Fruit fly (Drosophila melanogaster) whole organism, prepupa: Measurements from ENCODE around the gene CG2750.
A peak's percentile ranks its signal among the peaks of the same experiment; 100 is the strongest.

Source experiments
- CG10631 ChIP-seq: fragments of 200-800 bp; sonication (Bioruptor generic); optimal IDR thresholded peaks from 2 replicates; lab custom pipeline; 2016; ENCODE audit warnings: missing biosample characterization, missing genetic modification characterization
- CG10669 ChIP-seq: fragments of 200-800 bp; sonication (Bioruptor generic); optimal IDR thresholded peaks from 3 replicates; lab custom pipeline; 2018; ENCODE audit warnings: missing biosample characterization, mild to moderate bottlenecking, missing genetic modification characterization, moderate library complexity
- CG11294 ChIP-seq: fragments of 200-800 bp; sonication (Bioruptor generic); IDR thresholded peaks from 2 replicates; pipeline ENCODE4 v1.3.6; 2022; ENCODE audit warnings: missing biosample characterization, missing genetic modification characterization
- CG11762 ChIP-seq: fragments of 200-800 bp; sonication (Bioruptor generic); optimal IDR thresholded peaks from 3 replicates; lab custom pipeline; 2016; ENCODE audit warnings: missing biosample characterization, missing genetic modification characterization; ENCODE audit not compliant: insufficient read depth
- CG11902 ChIP-seq: fragments of 200-800 bp; sonication (Bioruptor generic); optimal IDR thresholded peaks from 3 replicates; lab custom pipeline; 2016; ENCODE audit warnings: missing biosample characterization, missing genetic modification characterization
- CG15336 ChIP-seq: fragments of 200-800 bp; sonication (Bioruptor generic); IDR thresholded peaks from 2 replicates; pipeline ENCODE4 v1.3.6; 2022; ENCODE audit warnings: missing biosample characterization, missing genetic modification characterization
- CG3032 ChIP-seq: fragments of 200-800 bp; optimal IDR thresholded peaks from 2 replicates; lab custom pipeline; 2019; ENCODE audit warnings: missing biosample characterization, mild to moderate bottlenecking, missing genetic modification characterization, moderate library complexity
- CG31627 ChIP-seq: fragments of 200-800 bp; sonication (Bioruptor generic); optimal IDR thresholded peaks from 3 replicates; lab custom pipeline; 2016; ENCODE audit warnings: missing biosample characterization, missing genetic modification characterization
- CG32006 ChIP-seq: fragments of 200-800 bp; sonication (Bioruptor generic); optimal IDR thresholded peaks from 3 replicates; lab custom pipeline; 2017; ENCODE audit warnings: missing biosample characterization, mild to moderate bottlenecking, missing genetic modification characterization
- CG34406 ChIP-seq: fragments of 200-800 bp; sonication (Bioruptor generic); optimal IDR thresholded peaks from 3 replicates; lab custom pipeline; 2016; ENCODE audit warnings: missing biosample characterization, missing genetic modification characterization
- CG3919 ChIP-seq: fragments of 200-800 bp; sonication (Bioruptor generic); optimal IDR thresholded peaks from 3 replicates; lab custom pipeline; 2016; ENCODE audit warnings: missing biosample characterization, missing genetic modification characterization
- CG4318 ChIP-seq: fragments of 200-800 bp; sonication (Bioruptor generic); optimal IDR thresholded peaks from 3 replicates; lab custom pipeline; 2017; ENCODE audit warnings: missing biosample characterization, mild to moderate bottlenecking, missing genetic modification characterization
- CG6163 ChIP-seq: fragments of 200-800 bp; sonication (Bioruptor generic); IDR thresholded peaks from 3 replicates; pipeline ENCODE4 v1.3.6; 2022; ENCODE audit warnings: missing biosample characterization, missing genetic modification characterization
- CG6792 ChIP-seq: fragments of 200-800 bp; sonication (Bioruptor generic); optimal IDR thresholded peaks from 3 replicates; lab custom pipeline; 2016; ENCODE audit warnings: missing biosample characterization, missing genetic modification characterization
- CG6854 ChIP-seq: fragments of 200-800 bp; sonication (Bioruptor generic); optimal IDR thresholded peaks from 2 replicates; lab custom pipeline; 2017; ENCODE audit warnings: missing biosample characterization, mild to moderate bottlenecking, missing genetic modification characterization
- CG7368 ChIP-seq: fragments of 200-800 bp; sonication (Bioruptor generic); optimal IDR thresholded peaks from 3 replicates; lab custom pipeline; 2016; ENCODE audit warnings: missing biosample characterization, missing genetic modification characterization
- CG8119 ChIP-seq: fragments of 200-800 bp; sonication (Bioruptor generic); IDR thresholded peaks from 3 replicates; pipeline ENCODE4 v1.3.6; 2022; ENCODE audit warnings: missing biosample characterization, missing genetic modification characterization
- CG8319 ChIP-seq: fragments of 200-800 bp; sonication (Bioruptor generic); optimal IDR thresholded peaks from 3 replicates; lab custom pipeline; 2016; ENCODE audit warnings: missing biosample characterization, missing genetic modification characterization
- CG8632 ChIP-seq: fragments of 200-800 bp; sonication (Bioruptor generic); optimal IDR thresholded peaks from 3 replicates; lab custom pipeline; 2016; ENCODE audit warnings: missing biosample characterization, missing genetic modification characterization
- Eip78C ChIP-seq: fragments of 200-800 bp; sonication (Bioruptor generic); peaks from one replicate; lab custom pipeline; 2016; ENCODE audit warnings: missing biosample characterization, missing genetic modification characterization
- Ets96B ChIP-seq: fragments of 200-800 bp; optimal IDR thresholded peaks from 2 replicates; lab custom pipeline; 2019; ENCODE audit warnings: missing biosample characterization, mild to moderate bottlenecking, missing genetic modification characterization, moderate library complexity
- Hr38 ChIP-seq: sonication (Bioruptor generic); optimal IDR thresholded peaks from 2 replicates; lab custom pipeline; 2016; ENCODE audit warnings: missing biosample characterization, missing genetic modification characterization
- Hr39 ChIP-seq: fragments of 200-800 bp; sonication (Bioruptor generic); optimal IDR thresholded peaks from 2 replicates; lab custom pipeline; 2016; ENCODE audit warnings: missing biosample characterization, missing genetic modification characterization
- Lpt ChIP-seq: fragments of 200-800 bp; sonication (Bioruptor generic); optimal IDR thresholded peaks from 3 replicates; lab custom pipeline; 2016; ENCODE audit warnings: missing biosample characterization, missing genetic modification characterization
- Met ChIP-seq: fragments of 200-800 bp; sonication (Bioruptor generic); optimal IDR thresholded peaks from 3 replicates; lab custom pipeline; 2016; ENCODE audit warnings: missing biosample characterization, missing genetic modification characterization
- OdsH ChIP-seq: fragments of 200-800 bp; sonication (Bioruptor generic); optimal IDR thresholded peaks from 3 replicates; lab custom pipeline; 2016; ENCODE audit warnings: missing biosample characterization, missing genetic modification characterization
- Smox ChIP-seq: fragments of 200-800 bp; sonication (Bioruptor generic); optimal IDR thresholded peaks from 3 replicates; lab custom pipeline; 2016; ENCODE audit warnings: missing biosample characterization, missing genetic modification characterization
- Sox102F ChIP-seq: fragments of 200-800 bp; sonication (Bioruptor generic); optimal IDR thresholded peaks from 2 replicates; lab custom pipeline; 2016; ENCODE audit warnings: missing biosample characterization, mild to moderate bottlenecking, missing genetic modification characterization
- acj6 ChIP-seq: fragments of 200-800 bp; sonication (Bioruptor generic); optimal IDR thresholded peaks from 3 replicates; lab custom pipeline; 2016; ENCODE audit warnings: missing biosample characterization, missing genetic modification characterization
- cyc ChIP-seq: fragments of 200-800 bp; sonication (Bioruptor generic); optimal IDR thresholded peaks from 3 replicates; lab custom pipeline; 2016; ENCODE audit warnings: missing biosample characterization, missing genetic modification characterization
- dac ChIP-seq: fragments of 200-800 bp; sonication (Bioruptor generic); optimal IDR thresholded peaks from 2 replicates; lab custom pipeline; 2017; ENCODE audit warnings: missing biosample characterization, mild to moderate bottlenecking, missing genetic modification characterization
- dsx ChIP-seq: fragments of 200-800 bp; optimal IDR thresholded peaks from 3 replicates; lab custom pipeline; 2019; ENCODE audit warnings: missing biosample characterization, mild to moderate bottlenecking, missing genetic modification characterization, moderate library complexity; ENCODE audit not compliant: poor library complexity, severe bottlenecking
- lz ChIP-seq: fragments of 200-800 bp; sonication (Bioruptor generic); optimal IDR thresholded peaks from 3 replicates; lab custom pipeline; 2016; ENCODE audit warnings: missing biosample characterization, missing genetic modification characterization
- net ChIP-seq: fragments of 200-800 bp; sonication (Bioruptor generic); optimal IDR thresholded peaks from 3 replicates; lab custom pipeline; 2016; ENCODE audit warnings: missing biosample characterization, missing genetic modification characterization
- pdm3 ChIP-seq: fragments of 200-800 bp; sonication (Bioruptor generic); optimal IDR thresholded peaks from 3 replicates; lab custom pipeline; 2016; ENCODE audit warnings: missing biosample characterization, missing genetic modification characterization
- salr ChIP-seq, 2 experiments: fragments of 200-800 bp; sonication (Bioruptor generic); optimal IDR thresholded peaks; 3 replicates each; lab custom pipeline; 2016 to 2018; ENCODE audit warnings: missing biosample characterization in 2 of 2, missing genetic modification characterization in 2 of 2, mild to moderate bottlenecking in 1 of 2
- ss ChIP-seq, 2 experiments: fragments of 200-800 bp; sonication (Bioruptor generic); optimal IDR thresholded peaks; 2 replicates in 1 of 2; 3 replicates in 1 of 2; lab custom pipeline; 2017 to 2018; ENCODE audit warnings: mild to moderate bottlenecking in 2 of 2, missing biosample characterization in 2 of 2, missing genetic modification characterization in 2 of 2, moderate library complexity in 1 of 2
- svp ChIP-seq: fragments of 200-800 bp; sonication (Bioruptor generic); peaks from one replicate; lab custom pipeline; 2016; ENCODE audit warnings: missing biosample characterization, missing genetic modification characterization
- topi ChIP-seq: fragments of 200-800 bp; sonication (Bioruptor generic); optimal IDR thresholded peaks from 3 replicates; lab custom pipeline; 2016; ENCODE audit warnings: missing biosample characterization, missing genetic modification characterization
- vri ChIP-seq: fragments of 200-800 bp; sonication (Bioruptor generic); optimal IDR thresholded peaks from 3 replicates; lab custom pipeline; 2016; ENCODE audit warnings: missing biosample characterization, mild to moderate bottlenecking, missing genetic modification characterization

Gene CG2750

dm6 chrX:12106900-12107299, at the start of gene CG2750:
CG2750 (plus strand) TSS chrX:12107200.
- TF ChIP-seq CG11762 (GFP tag; lab: Kevin White, UChicago): no peak
- no peak for TF ChIP-seq Hr38 (GFP tag; lab: Kevin White, UChicago)
- no peak for TF ChIP-seq CG6792 (GFP tag; lab: Kevin White, UChicago)
- no peak for TF ChIP-seq vri (GFP tag; lab: Kevin White, UChicago)
- no peak for TF ChIP-seq CG8119 (GFP tag; lab: Robert Waterston, UW)

dm6 chrX:12059495-12059894, 47.5 kb upstream of the CG2750 start, which contains the start of gene Muc11A:
Muc11A (plus strand) TSS chrX:12059795.
- TF ChIP-seq ss (GFP tag; optimal IDR thresholded peaks at IDR 0.05; lab: Kevin White, UChicago): no peak
- TF ChIP-seq Sox102F (GFP tag; lab: Kevin White, UChicago): no peak
- no peak for TF ChIP-seq Lpt (GFP tag; lab: Kevin White, UChicago)
- TF ChIP-seq Hr39 (GFP tag; lab: Kevin White, UChicago): no peak
- TF ChIP-seq CG3032 (tag; lab: Kevin White, UChicago): no peak
- TF ChIP-seq CG4318 (GFP tag; lab: Kevin White, UChicago): no peak
- no peak for TF ChIP-seq net (GFP tag; lab: Kevin White, UChicago)

- no peak for TF ChIP-seq lz
- no peak for TF ChIP-seq CG11294 (GFP tag; lab: Robert Waterston, UW)
These were observed 36.9 kb upstream of the CG2750 start, which contains the start of gene CG34323 for dm6 chrX:12070137-12070536. CG34323 (plus strand) TSS chrX:12070437.

- no peak for TF ChIP-seq CG6854 (GFP tag; lab: Kevin White, UChicago)
- no peak for TF ChIP-seq CG11762 (GFP tag; lab: Kevin White, UChicago)
- no peak for TF ChIP-seq CG32006 (GFP tag; lab: Kevin White, UChicago)
- TF ChIP-seq dsx: no peak
- TF ChIP-seq CG15336 (GFP tag; lab: Robert Waterston, UW): no peak
- TF ChIP-seq Smox (GFP tag; lab: Kevin White, UChicago): no peak
- no peak for TF ChIP-seq Hr38 (GFP tag; lab: Kevin White, UChicago)
- no peak for TF ChIP-seq CG6792 (GFP tag; lab: Kevin White, UChicago)
- no peak for TF ChIP-seq CG34406 (GFP tag; lab: Kevin White, UChicago)
- TF ChIP-seq CG3919 (GFP tag; lab: Kevin White, UChicago): no peak
- TF ChIP-seq Lpt (GFP tag; lab: Kevin White, UChicago): no peak
- TF ChIP-seq CG8119 (GFP tag; lab: Robert Waterston, UW): no peak
- TF ChIP-seq Met (GFP tag; lab: Kevin White, UChicago): no peak
- TF ChIP-seq CG6163 (GFP tag; lab: Robert Waterston, UW): no peak
- TF ChIP-seq CG8632: no peak
- TF ChIP-seq CG8319 (GFP tag; lab: Kevin White, UChicago): no peak
- TF ChIP-seq salr (GFP tag; optimal IDR thresholded peaks at IDR 0.05; lab: Kevin White, UChicago): no peak
- no peak for TF ChIP-seq cyc (GFP tag; lab: Kevin White, UChicago)
These were observed 34.3 kb upstream of the CG2750 start, which contains the start of gene moon for dm6 chrX:12072718-12073117. moon (minus strand) TSS chrX:12072818.

dm6 chrX:12073637-12074036, 33.4 kb upstream of the CG2750 start:
- TF ChIP-seq CG4318 (GFP tag; lab: Kevin White, UChicago) (no peak), cyc (GFP tag; lab: Kevin White, UChicago) (no peak), CG3919 (GFP tag; lab: Kevin White, UChicago) (no peak), CG32006 (GFP tag; lab: Kevin White, UChicago) (no peak), Eip78C (peak; percentile 39), salr (GFP tag; optimal IDR thresholded peaks at IDR 0.05; lab: Kevin White, UChicago) (no peak), CG34406 (GFP tag; lab: Kevin White, UChicago) (no peak), acj6 (GFP tag; lab: Kevin White, UChicago) (no peak), Ets96B (tag; lab: Kevin White, UChicago) (peak; percentile 4), svp (GFP tag; lab: Kevin White, UChicago) (peak; percentile 32), CG10669 (GFP tag; lab: Kevin White, UChicago) (peak; percentile 10), CG8319 (GFP tag; lab: Kevin White, UChicago) (no peak), CG31627 (GFP tag; lab: Kevin White, UChicago) (no peak), CG7368 (no peak), dac (GFP tag; lab: Kevin White, UChicago) (no peak), Hr39 (GFP tag; lab: Kevin White, UChicago) (no peak), CG10631 (GFP tag; lab: Kevin White, UChicago) (no peak), OdsH (GFP tag; lab: Kevin White, UChicago) (no peak), CG11902 (GFP tag; lab: Kevin White, UChicago) (no peak), pdm3 (GFP tag; lab: Kevin White, UChicago) (no peak), topi (GFP tag; lab: Kevin White, UChicago) (no peak), dsx (no peak)
